Worm (Caenorhabditis elegans) whole organism, mixed stage, embryonic: ENCODE measurements around the gene ZC455.1.

ENCODE experiments used
- M03D4.4 ChIP-seq: sonication (generic microtip); optimal IDR thresholded peaks from 2 replicates; lab custom pipeline; 2017; ENCODE audit warnings: mild to moderate bottlenecking, missing genetic modification characterization, missing compliant biosample characterization
- bed-3 ChIP-seq: fragments of 200-800 bp; sonication (Bioruptor generic); optimal IDR thresholded peaks from 3 replicates; lab custom pipeline; 2018; ENCODE audit warnings: mild to moderate bottlenecking, missing genetic modification characterization, moderate library complexity, missing compliant biosample characterization
- blmp-1 ChIP-seq: fragments of 150-350 bp; optimal IDR thresholded peaks from 2 replicates; lab custom pipeline; 2014; ENCODE audit warnings: missing biosample characterization, missing genetic modification characterization
- ceh-39 ChIP-seq: fragments of 150-350 bp; optimal IDR thresholded peaks from 2 replicates; lab custom pipeline; 2014; ENCODE audit warnings: missing biosample characterization, missing genetic modification characterization
- ceh-43 ChIP-seq: fragments of 200-800 bp; sonication (Bioruptor generic); optimal IDR thresholded peaks from 2 replicates; lab custom pipeline; 2018; ENCODE audit warnings: mild to moderate bottlenecking, missing genetic modification characterization, moderate library complexity, missing compliant biosample characterization
- ceh-83 ChIP-seq: fragments of 200-800 bp; sonication (Bioruptor generic); optimal IDR thresholded peaks from 2 replicates; lab custom pipeline; 2018; ENCODE audit warnings: mild to moderate bottlenecking, missing genetic modification characterization, missing compliant biosample characterization
- ces-1 ChIP-seq: fragments of 150-350 bp; optimal IDR thresholded peaks from 2 replicates; lab custom pipeline; 2014; ENCODE audit warnings: missing biosample characterization, missing genetic modification reagents, missing genetic modification characterization
- cnd-1 ChIP-seq: fragments of 200-800 bp; sonication (Bioruptor generic); optimal IDR thresholded peaks from 2 replicates; lab custom pipeline; 2018; ENCODE audit warnings: mild to moderate bottlenecking, missing genetic modification characterization, missing compliant biosample characterization
- drap-1 ChIP-seq: fragments of 200-800 bp; sonication (Bioruptor generic); optimal IDR thresholded peaks from 3 replicates; lab custom pipeline; 2018; ENCODE audit warnings: mild to moderate bottlenecking, missing genetic modification characterization, missing compliant biosample characterization
- elt-1 ChIP-seq: sonication (generic microtip); optimal IDR thresholded peaks from 2 replicates; lab custom pipeline; 2017; ENCODE audit warnings: missing genetic modification characterization, mild to moderate bottlenecking, missing compliant biosample characterization, antibody characterized with exemption, moderate library complexity, borderline replicate concordance; ENCODE audit not compliant: insufficient read depth
- elt-3 ChIP-seq: fragments of 150-350 bp; optimal IDR thresholded peaks from 2 replicates; lab custom pipeline; 2014; ENCODE audit warnings: missing biosample characterization, missing genetic modification characterization
- flh-1 ChIP-seq: fragments of 200-800 bp; sonication (Bioruptor generic); optimal IDR thresholded peaks from 2 replicates; lab custom pipeline; 2018; ENCODE audit warnings: mild to moderate bottlenecking, missing genetic modification characterization, moderate library complexity, missing compliant biosample characterization
- ham-2 ChIP-seq: fragments of 200-800 bp; sonication (Bioruptor generic); optimal IDR thresholded peaks from 2 replicates; lab custom pipeline; 2018; ENCODE audit warnings: mild to moderate bottlenecking, missing genetic modification characterization, missing compliant biosample characterization
- hlh-1 ChIP-seq: fragments of 150-350 bp; optimal IDR thresholded peaks from 2 replicates; lab custom pipeline; 2014; ENCODE audit warnings: missing biosample characterization, missing genetic modification reagents, missing genetic modification characterization
- lin-13 ChIP-seq: fragments of 150-350 bp; optimal IDR thresholded peaks from 2 replicates; lab custom pipeline; 2014; ENCODE audit warnings: missing biosample characterization, missing genetic modification characterization
- lin-32 ChIP-seq: fragments of 200-800 bp; sonication (Bioruptor generic); optimal IDR thresholded peaks from 2 replicates; lab custom pipeline; 2018; ENCODE audit warnings: mild to moderate bottlenecking, missing genetic modification characterization, missing compliant biosample characterization
- lsy-2 ChIP-seq: fragments of 150-350 bp; optimal IDR thresholded peaks from 2 replicates; lab custom pipeline; 2014; ENCODE audit warnings: missing biosample characterization, missing genetic modification characterization
- mab-5 ChIP-seq: fragments of 150-350 bp; optimal IDR thresholded peaks from 2 replicates; lab custom pipeline; 2014; ENCODE audit warnings: missing biosample characterization, missing genetic modification characterization
- mep-1 ChIP-seq: fragments of 150-350 bp; optimal IDR thresholded peaks from 2 replicates; lab custom pipeline; 2017; ENCODE audit warnings: missing biosample characterization, missing genetic modification reagents, missing genetic modification characterization, inconsistent platforms
- mls-2 ChIP-seq: sonication (generic microtip); optimal IDR thresholded peaks from 2 replicates; lab custom pipeline; 2016; ENCODE audit warnings: mild to moderate bottlenecking, missing genetic modification characterization, moderate library complexity, missing compliant biosample characterization
- nhr-12 ChIP-seq: fragments of 150-350 bp; optimal IDR thresholded peaks from 2 replicates; lab custom pipeline; 2014; ENCODE audit warnings: missing biosample characterization, missing genetic modification characterization
- nhr-2 ChIP-seq: fragments of 150-350 bp; optimal IDR thresholded peaks from 2 replicates; lab custom pipeline; 2014; ENCODE audit warnings: missing biosample characterization, missing genetic modification characterization
- nhr-237 ChIP-seq: fragments of 150-350 bp; optimal IDR thresholded peaks from 2 replicates; lab custom pipeline; 2014; ENCODE audit warnings: missing biosample characterization, missing genetic modification characterization
- nhr-28 ChIP-seq: fragments of 150-350 bp; optimal IDR thresholded peaks from 2 replicates; lab custom pipeline; 2014; ENCODE audit warnings: missing biosample characterization, missing genetic modification characterization
- nhr-76 ChIP-seq: sonication (generic microtip); optimal IDR thresholded peaks from 2 replicates; lab custom pipeline; 2017; ENCODE audit warnings: missing biosample characterization, missing genetic modification characterization
- pha-4 ChIP-seq: fragments of 150-350 bp; optimal IDR thresholded peaks from 2 replicates; lab custom pipeline; 2018; ENCODE audit warnings: missing biosample characterization, missing genetic modification reagents, missing genetic modification characterization
- sem-2 ChIP-seq: fragments of 200-800 bp; sonication (Bioruptor generic); optimal IDR thresholded peaks from 2 replicates; lab custom pipeline; 2018; ENCODE audit warnings: mild to moderate bottlenecking, missing genetic modification characterization, missing compliant biosample characterization
- snpc-4 ChIP-seq: fragments of 150-350 bp; optimal IDR thresholded peaks from 2 replicates; lab custom pipeline; 2014; ENCODE audit warnings: missing biosample characterization, missing genetic modification characterization
- sptf-1 ChIP-seq: sonication (generic microtip); optimal IDR thresholded peaks from 2 replicates; lab custom pipeline; 2017; ENCODE audit warnings: mild to moderate bottlenecking, missing genetic modification characterization, moderate library complexity, missing compliant biosample characterization
- tbx-8 ChIP-seq: fragments of 200-800 bp; sonication (Bioruptor generic); optimal IDR thresholded peaks from 2 replicates; lab custom pipeline; 2018; ENCODE audit warnings: mild to moderate bottlenecking, missing genetic modification characterization, moderate library complexity, missing compliant biosample characterization
- unc-120 ChIP-seq: sonication (generic microtip); optimal IDR thresholded peaks from 2 replicates; lab custom pipeline; 2017; ENCODE audit warnings: missing genetic modification characterization, missing compliant biosample characterization; ENCODE audit not compliant: poor library complexity, severe bottlenecking
- unc-39 ChIP-seq: fragments of 150-350 bp; optimal IDR thresholded peaks from 2 replicates; lab custom pipeline; 2014; ENCODE audit warnings: missing biosample characterization, missing genetic modification characterization
- unc-62 ChIP-seq: fragments of 150-350 bp; optimal IDR thresholded peaks from 2 replicates; lab custom pipeline; 2014; ENCODE audit warnings: missing biosample characterization, missing genetic modification reagents, missing genetic modification characterization
- zip-8 ChIP-seq: fragments of 150-350 bp; optimal IDR thresholded peaks from 2 replicates; lab custom pipeline; 2014; ENCODE audit warnings: missing biosample characterization, missing genetic modification characterization
- ztf-11 ChIP-seq: fragments of 150-350 bp; optimal IDR thresholded peaks from 2 replicates; lab custom pipeline; 2014; ENCODE audit warnings: missing biosample characterization, missing genetic modification characterization

The ZC455.1 gene

ce11 chrV:12773222-12773621 lies at the start of gene ZC455.1:
ZC455.1 (plus strand) TSS chrV:12773522.
- TF ChIP-seq ceh-83 (GFP tag; lab: Kevin White, UChicago) (no peak), cnd-1 (no peak), mls-2 (tag; lab: Kevin White, UChicago) (no peak), ceh-39 (tag; lab: Kevin White, UChicago) (no peak)

DNA sequence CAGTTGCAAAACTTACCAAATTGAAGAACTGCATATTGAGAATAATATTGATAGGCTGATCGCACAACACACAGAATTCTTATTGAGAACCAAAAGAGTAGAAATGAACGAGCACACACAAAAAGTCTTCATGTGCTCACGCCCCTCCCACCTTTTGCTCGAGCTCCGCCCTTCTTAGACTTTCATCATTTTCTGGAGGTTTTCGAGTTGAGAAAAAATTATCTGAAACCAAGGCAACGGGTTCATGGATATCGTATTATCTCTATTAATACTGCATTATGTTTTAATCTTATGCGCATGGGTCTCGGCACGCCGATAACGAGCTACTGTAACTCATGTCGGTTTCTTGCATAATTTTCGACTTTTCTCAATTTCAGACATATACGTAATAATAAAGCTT lies 47.4 kb upstream of the ZC455.1 start, which contains the start of gene R11D1.12:
Gene R11D1.12, minus strand, starts transcription at position 101 of the 400 bp plus-strand sequence.
- TF ChIP-seq mep-1 (tag; lab: Kevin White, UChicago): no peak
- TF ChIP-seq ceh-39 (tag; lab: Kevin White, UChicago): no peak
- TF ChIP-seq sem-2 (GFP tag; lab: Kevin White, UChicago): no peak
- TF ChIP-seq tbx-8 (GFP tag; lab: Kevin White, UChicago): no peak
- TF ChIP-seq hlh-1: no peak
- no peak for TF ChIP-seq elt-1 (tag; lab: Kevin White, UChicago)
- TF ChIP-seq mab-5 (tag; lab: Kevin White, UChicago): no peak
- TF ChIP-seq sptf-1 (tag; lab: Kevin White, UChicago): no peak
- TF ChIP-seq snpc-4 (tag; lab: Kevin White, UChicago): no peak
- no peak for TF ChIP-seq flh-1 (GFP tag; lab: Kevin White, UChicago)
- no peak for TF ChIP-seq lin-13 (tag; lab: Kevin White, UChicago)
- TF ChIP-seq M03D4.4 (tag; lab: Kevin White, UChicago): no peak
- no peak for TF ChIP-seq elt-3 (tag; lab: Kevin White, UChicago)
- no peak for TF ChIP-seq unc-120
- TF ChIP-seq unc-62 (GFP tag; lab: Kevin White, UChicago): no peak
- no peak for TF ChIP-seq zip-8 (tag; lab: Kevin White, UChicago)
- no peak for TF ChIP-seq mls-2 (tag; lab: Kevin White, UChicago)
- no peak for TF ChIP-seq ces-1

ce11 chrV:12727104-12727637 lies 46.2 kb upstream of the ZC455.1 start, which contains the start of gene R11D1.13:
R11D1.13 (plus strand) TSS chrV:12727154.
- no peak for TF ChIP-seq lin-13 (tag; lab: Kevin White, UChicago)
- TF ChIP-seq ztf-11 (tag; lab: Kevin White, UChicago): no peak
- TF ChIP-seq snpc-4 (tag; lab: Kevin White, UChicago): no peak

DNA sequence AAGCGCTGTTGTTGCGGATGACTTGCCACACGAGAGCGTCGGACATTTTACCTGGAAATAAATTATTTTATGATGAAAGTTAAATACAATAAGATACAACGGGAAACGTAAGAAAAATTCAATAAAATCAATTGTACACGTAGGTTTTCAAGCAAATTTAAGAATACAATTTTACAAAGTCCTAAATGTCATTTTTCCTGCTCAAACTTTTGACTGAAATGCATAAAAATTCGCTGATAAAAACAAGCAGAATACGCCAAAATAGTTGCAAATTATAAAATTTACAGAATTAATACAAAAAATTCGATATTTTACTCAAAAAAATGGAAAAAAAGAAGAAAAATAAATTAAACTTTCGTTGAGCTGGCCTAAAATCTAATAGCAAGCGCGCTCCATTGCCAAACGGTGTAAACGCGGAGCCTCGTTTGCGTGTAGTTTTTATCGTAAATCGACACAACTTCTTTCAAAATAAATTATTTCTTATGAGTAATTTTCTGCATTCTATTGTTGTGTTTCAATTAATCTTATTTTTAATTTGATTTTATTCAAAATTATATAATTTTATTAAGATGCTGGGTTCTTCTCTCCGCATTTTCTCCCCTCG lies 45.2 kb upstream of the ZC455.1 start, which contains the start of the genes rpl-28 and mrpl-49:
Gene rpl-28, minus strand, starts transcription at position 51 of the 604 bp plus-strand sequence.
Gene mrpl-49, plus strand, starts transcription at position 570 of the 604 bp plus-strand sequence.
- TF ChIP-seq ceh-43 (GFP tag; lab: Kevin White, UChicago) (no peak), cnd-1 (peak; percentile 28), nhr-2 (tag; lab: Kevin White, UChicago) (peak; percentile 53), elt-1 (tag; lab: Kevin White, UChicago) (no peak), sem-2 (GFP tag; lab: Kevin White, UChicago) (no peak), elt-3 (tag; lab: Kevin White, UChicago) (no peak), ztf-11 (tag; lab: Kevin White, UChicago) (no peak), zip-8 (tag; lab: Kevin White, UChicago) (no peak), unc-120 (no peak), nhr-12 (tag; lab: Kevin White, UChicago) (no peak), mep-1 (tag; lab: Kevin White, UChicago) (peak; percentile 77), flh-1 (GFP tag; lab: Kevin White, UChicago) (no peak), ceh-83 (GFP tag; lab: Kevin White, UChicago) (no peak), unc-39 (tag; lab: Kevin White, UChicago) (no peak), tbx-8 (GFP tag; lab: Kevin White, UChicago) (no peak), nhr-237 (peak; percentile 89), nhr-76 (tag; lab: Kevin White, UChicago) (no peak), unc-62 (GFP tag; lab: Kevin White, UChicago) (peak; percentile 16), bed-3 (GFP tag; lab: Kevin White, UChicago) (no peak), nhr-28 (tag; lab: Kevin White, UChicago) (no peak), hlh-1 (peak; percentile 53), blmp-1 (tag; lab: Kevin White, UChicago) (no peak), lsy-2 (tag; lab: Kevin White, UChicago) (peak; percentile 87), ham-2 (GFP tag; lab: Kevin White, UChicago) (no peak), ces-1 (peak; percentile 81), pha-4 (tag; lab: Kevin White, UChicago) (peak; percentile 77), ceh-39 (tag; lab: Kevin White, UChicago) (peak; percentile 75), snpc-4 (tag; lab: Kevin White, UChicago) (no peak), M03D4.4 (tag; lab: Kevin White, UChicago) (no peak), mls-2 (tag; lab: Kevin White, UChicago) (no peak), drap-1 (no peak), mab-5 (tag; lab: Kevin White, UChicago) (peak; percentile 34), sptf-1 (tag; lab: Kevin White, UChicago) (no peak), lin-32 (GFP tag; lab: Kevin White, UChicago) (no peak), lin-13 (tag; lab: Kevin White, UChicago) (peak; percentile 86)
